Fruit fly (Drosophila melanogaster): ENCODE data around the gene dsx-c73A.

DNA sequence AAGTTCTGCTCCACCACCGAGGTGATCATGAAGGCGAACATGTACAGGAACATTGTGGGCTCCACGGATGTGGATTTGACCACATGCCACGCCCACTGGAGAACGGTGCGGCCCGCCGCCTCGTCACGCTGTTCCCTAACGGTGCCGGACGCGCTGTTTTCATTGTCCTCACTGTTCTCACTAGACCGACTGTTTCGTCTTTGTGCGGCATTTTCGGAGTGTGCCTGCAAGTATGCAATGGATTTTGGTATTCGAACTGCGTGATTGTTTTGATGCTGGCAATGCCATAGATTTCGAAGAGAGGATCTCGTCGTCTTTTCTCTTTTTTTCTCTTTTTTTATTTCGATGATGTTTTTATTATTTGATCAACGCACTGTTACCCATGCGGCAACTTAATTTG, 42.0 kb upstream of the dsx-c73A start:
- TF ChIP-seq Sin3A (optimal IDR thresholded peaks at IDR 0.05) (no peak), ttk (optimal IDR thresholded peaks at IDR 0.05) (no peak), Myc (optimal IDR thresholded peaks at IDR 0.05) (no peak), insv (optimal IDR thresholded peaks at IDR 0.05) (no peak), psq (optimal IDR thresholded peaks at IDR 0.05) (no peak)
